Fruit fly (Drosophila melanogaster) whole organism, embryonic: ENCODE data around the gene CG45078.

Experiments used
- Bgb ChIP-seq: fragments of 200-800 bp; sonication (Bioruptor generic); IDR thresholded peaks from 2 replicates; pipeline ENCODE4 v1.3.6; 2022; ENCODE audit warnings: missing biosample characterization, missing genetic modification characterization; ENCODE audit not compliant: partially characterized antibody
- CG10543 ChIP-seq: fragments of 200-800 bp; sonication (Bioruptor generic); optimal IDR thresholded peaks from 3 replicates; lab custom pipeline; 2017; ENCODE audit warnings: missing biosample characterization, mild to moderate bottlenecking, missing genetic modification characterization, moderate library complexity
- CG10979 ChIP-seq: fragments of 200-800 bp; sonication (Bioruptor generic); optimal IDR thresholded peaks from 2 replicates; lab custom pipeline; 2018; ENCODE audit warnings: missing biosample characterization, mild to moderate bottlenecking, missing genetic modification characterization, moderate library complexity
- CG11723 ChIP-seq: fragments of 200-800 bp; sonication (Bioruptor generic); optimal IDR thresholded peaks from 2 replicates; lab custom pipeline; 2017; ENCODE audit warnings: missing biosample characterization, mild to moderate bottlenecking, missing genetic modification characterization
- CG12071 ChIP-seq: fragments of 200-800 bp; sonication (Bioruptor generic); optimal IDR thresholded peaks from 3 replicates; lab custom pipeline; 2018; ENCODE audit warnings: missing biosample characterization, mild to moderate bottlenecking, missing genetic modification characterization
- CG12104 ChIP-seq: fragments of 200-800 bp; sonication (Bioruptor generic); optimal IDR thresholded peaks from 3 replicates; lab custom pipeline; 2016; ENCODE audit warnings: missing biosample characterization, missing genetic modification characterization
- CG12299 ChIP-seq: fragments of 200-800 bp; sonication (Bioruptor generic); optimal IDR thresholded peaks from 2 replicates; lab custom pipeline; 2018; ENCODE audit warnings: missing biosample characterization, mild to moderate bottlenecking, missing genetic modification characterization
- CG1233 ChIP-seq: fragments of 200-800 bp; sonication (Bioruptor generic); optimal IDR thresholded peaks from 4 replicates; lab custom pipeline; 2018; ENCODE audit warnings: missing biosample characterization, mild to moderate bottlenecking, missing genetic modification characterization
- CG13123 ChIP-seq: fragments of 200-800 bp; sonication (Bioruptor generic); optimal IDR thresholded peaks from 2 replicates; lab custom pipeline; 2016; ENCODE audit warnings: missing biosample characterization, missing genetic modification characterization
- CG13424 ChIP-seq: fragments of 200-800 bp; sonication (Bioruptor generic); optimal IDR thresholded peaks from 2 replicates; lab custom pipeline; 2019; ENCODE audit warnings: missing biosample characterization, mild to moderate bottlenecking, missing genetic modification characterization, moderate library complexity
- CG14860 ChIP-seq: fragments of 200-800 bp; sonication (Bioruptor generic); IDR thresholded peaks from 3 replicates; pipeline ENCODE4 v1.3.6; 2022; ENCODE audit warnings: missing biosample characterization, missing genetic modification characterization; ENCODE audit not compliant: partially characterized antibody
- CG15696 ChIP-seq: fragments of 200-800 bp; sonication (Bioruptor generic); optimal IDR thresholded peaks from 2 replicates; lab custom pipeline; 2019; ENCODE audit warnings: missing biosample characterization, mild to moderate bottlenecking, missing genetic modification characterization, moderate library complexity
- CG17912 ChIP-seq: fragments of 200-800 bp; sonication (Bioruptor generic); optimal IDR thresholded peaks from 2 replicates; lab custom pipeline; 2018; ENCODE audit warnings: missing biosample characterization, mild to moderate bottlenecking, missing genetic modification characterization
- CG2889 ChIP-seq: fragments of 200-800 bp; sonication (Bioruptor generic); IDR thresholded peaks from 3 replicates; pipeline ENCODE4 v1.3.6; 2022; ENCODE audit warnings: missing biosample characterization, missing genetic modification characterization
- CG30403 ChIP-seq: fragments of 200-800 bp; sonication (Bioruptor generic); optimal IDR thresholded peaks from 3 replicates; lab custom pipeline; 2016; ENCODE audit warnings: missing biosample characterization, missing genetic modification characterization
- CG4617 ChIP-seq: fragments of 200-800 bp; sonication (Bioruptor generic); optimal IDR thresholded peaks from 3 replicates; lab custom pipeline; 2016; ENCODE audit warnings: missing biosample characterization, missing genetic modification characterization, borderline replicate concordance
- CG9215 ChIP-seq: fragments of 200-800 bp; sonication (Bioruptor generic); IDR thresholded peaks from 2 replicates; pipeline ENCODE4 v1.3.6; 2022; ENCODE audit warnings: missing biosample characterization, missing genetic modification characterization
- Dip3 ChIP-seq: fragments of 200-800 bp; sonication (Bioruptor generic); optimal IDR thresholded peaks from 3 replicates; lab custom pipeline; 2016; ENCODE audit warnings: missing biosample characterization, missing genetic modification characterization
- HLH3B ChIP-seq: fragments of 200-800 bp; sonication (Bioruptor generic); IDR thresholded peaks from 2 replicates; pipeline ENCODE4 v1.3.6; 2022; ENCODE audit warnings: missing biosample characterization, missing genetic modification characterization
- Kr ChIP-seq: fragments of 200-800 bp; sonication (Bioruptor generic); optimal IDR thresholded peaks from 2 replicates; lab custom pipeline; 2017; ENCODE audit warnings: missing biosample characterization, mild to moderate bottlenecking, missing genetic modification characterization
- Mes4 ChIP-seq: fragments of 200-800 bp; sonication (Bioruptor generic); optimal IDR thresholded peaks from 2 replicates; lab custom pipeline; 2016; ENCODE audit warnings: missing biosample characterization, missing genetic modification characterization
- Mrtf ChIP-seq: fragments of 200-800 bp; sonication (Bioruptor generic); IDR thresholded peaks from 3 replicates; pipeline ENCODE4 v1.3.6; 2022; ENCODE audit warnings: missing biosample characterization, missing genetic modification characterization
- Oaz ChIP-seq: fragments of 200-800 bp; sonication (Bioruptor generic); IDR thresholded peaks from 2 replicates; pipeline ENCODE4 v1.3.6; 2022; ENCODE audit warnings: missing biosample characterization, missing genetic modification characterization
- Ptx1 ChIP-seq: fragments of 200-800 bp; sonication (Bioruptor generic); IDR thresholded peaks from 2 replicates; pipeline ENCODE4 v1.3.6; 2022; ENCODE audit warnings: missing biosample characterization, missing genetic modification characterization
- Spps ChIP-seq: fragments of 200-800 bp; sonication (Bioruptor generic); optimal IDR thresholded peaks from 2 replicates; lab custom pipeline; 2018; ENCODE audit warnings: missing biosample characterization, mild to moderate bottlenecking, missing genetic modification characterization
- Sry-β ChIP-seq: fragments of 200-800 bp; sonication (Bioruptor generic); optimal IDR thresholded peaks from 2 replicates; lab custom pipeline; 2018; ENCODE audit warnings: missing biosample characterization, mild to moderate bottlenecking, missing genetic modification characterization, moderate library complexity
- Ssrp ChIP-seq: fragments of 200-800 bp; sonication (Bioruptor generic); optimal IDR thresholded peaks from 2 replicates; lab custom pipeline; 2018; ENCODE audit warnings: missing biosample characterization, mild to moderate bottlenecking, missing genetic modification characterization, moderate library complexity
- al ChIP-seq: fragments of 200-800 bp; sonication (Bioruptor generic); IDR thresholded peaks from 2 replicates; pipeline ENCODE4 v1.3.6; 2022; ENCODE audit warnings: missing biosample characterization, missing genetic modification characterization
- ase ChIP-seq: fragments of 200-800 bp; sonication (Bioruptor generic); IDR thresholded peaks from 3 replicates; pipeline ENCODE4 v1.3.6; 2022; ENCODE audit warnings: missing biosample characterization, missing genetic modification characterization
- danr ChIP-seq: fragments of 200-800 bp; sonication (Bioruptor generic); IDR thresholded peaks from 2 replicates; pipeline ENCODE4 v1.3.6; 2022; ENCODE audit warnings: missing biosample characterization, missing genetic modification characterization
- dati ChIP-seq: fragments of 200-800 bp; sonication (Bioruptor generic); IDR thresholded peaks from 2 replicates; pipeline ENCODE4 v1.3.6; 2022; ENCODE audit warnings: missing biosample characterization, missing genetic modification characterization
- dm ChIP-seq: fragments of 200-800 bp; sonication (Bioruptor generic); optimal IDR thresholded peaks from 3 replicates; lab custom pipeline; 2016; ENCODE audit warnings: missing biosample characterization, missing genetic modification characterization
- fd96Cb ChIP-seq: fragments of 200-800 bp; sonication (Bioruptor generic); optimal IDR thresholded peaks from 2 replicates; lab custom pipeline; 2018; ENCODE audit warnings: missing biosample characterization, mild to moderate bottlenecking, missing genetic modification characterization, moderate library complexity
- jing ChIP-seq: fragments of 200-800 bp; sonication (Bioruptor generic); optimal IDR thresholded peaks from 2 replicates; lab custom pipeline; 2018; ENCODE audit warnings: missing biosample characterization, mild to moderate bottlenecking, missing genetic modification characterization
- jumu ChIP-seq: fragments of 200-800 bp; sonication (Bioruptor generic); optimal IDR thresholded peaks from 3 replicates; lab custom pipeline; 2016; ENCODE audit warnings: missing biosample characterization, missing genetic modification characterization
- ken ChIP-seq: fragments of 200-800 bp; sonication (Bioruptor generic); IDR thresholded peaks from 3 replicates; pipeline ENCODE4 v1.3.6; 2022; ENCODE audit warnings: missing biosample characterization, missing genetic modification characterization
- knrl ChIP-seq: fragments of 200-800 bp; sonication (Bioruptor generic); IDR thresholded peaks from 3 replicates; pipeline ENCODE4 v1.3.6; 2022; ENCODE audit warnings: missing biosample characterization, missing genetic modification characterization; ENCODE audit not compliant: partially characterized antibody
- nerfin-1 ChIP-seq: fragments of 200-800 bp; sonication (Bioruptor generic); optimal IDR thresholded peaks from 3 replicates; lab custom pipeline; 2019; ENCODE audit warnings: missing biosample characterization, mild to moderate bottlenecking, missing genetic modification characterization, moderate library complexity
- onecut ChIP-seq: fragments of 200-800 bp; sonication (Bioruptor generic); IDR thresholded peaks from 2 replicates; pipeline ENCODE4 v1.3.6; 2022; ENCODE audit warnings: missing biosample characterization, missing genetic modification characterization
- prd ChIP-seq, 3 experiments: fragments of >200 bp in 2 of 3; fragments of 200-800 bp in 1 of 3; sonication (Bioruptor generic) in 1 of 3; optimal IDR thresholded peaks in 2 of 3; IDR thresholded peaks in 1 of 3; 2 replicates in 2 of 3; 3 replicates in 1 of 3; pipeline versions ENCODE4 v1.3.6 to Lab custom; 2017 to 2022; ENCODE audit warnings: missing biosample characterization in 1 of 3, missing genetic modification characterization in 1 of 3
- psq ChIP-seq: fragments of 200-800 bp; sonication (Bioruptor generic); optimal IDR thresholded peaks from 2 replicates; lab custom pipeline; 2017; ENCODE audit warnings: missing biosample characterization, missing genetic modification characterization
- sisA ChIP-seq: fragments of 200-800 bp; sonication (Bioruptor generic); IDR thresholded peaks from 2 replicates; pipeline ENCODE4 v1.3.6; 2022; ENCODE audit warnings: missing biosample characterization, missing genetic modification characterization
- sr ChIP-seq: fragments of 200-800 bp; sonication (Bioruptor generic); IDR thresholded peaks from 3 replicates; pipeline ENCODE4 v1.3.6; 2022; ENCODE audit warnings: missing biosample characterization, missing genetic modification characterization
- ssp ChIP-seq: fragments of 200-800 bp; sonication (Bioruptor generic); IDR thresholded peaks from 2 replicates; pipeline ENCODE4 v1.3.6; 2022; ENCODE audit warnings: missing biosample characterization, missing genetic modification characterization
- sug ChIP-seq: fragments of 200-800 bp; optimal IDR thresholded peaks from 2 replicates; lab custom pipeline; 2019; ENCODE audit warnings: missing biosample characterization, mild to moderate bottlenecking, missing genetic modification characterization, moderate library complexity
- wek ChIP-seq: fragments of 200-800 bp; sonication (Bioruptor generic); optimal IDR thresholded peaks from 3 replicates; lab custom pipeline; 2018; ENCODE audit warnings: missing biosample characterization, mild to moderate bottlenecking, missing genetic modification characterization, moderate library complexity
- wor ChIP-seq: fragments of 200-800 bp; sonication (Bioruptor generic); IDR thresholded peaks from 2 replicates; pipeline ENCODE4 v1.3.6; 2022; ENCODE audit warnings: missing biosample characterization, missing genetic modification characterization
- zen ChIP-seq: fragments of 200-800 bp; sonication (Bioruptor generic); optimal IDR thresholded peaks from 3 replicates; lab custom pipeline; 2018; ENCODE audit warnings: missing biosample characterization, mild to moderate bottlenecking, missing genetic modification characterization, moderate library complexity

Gene CG45078

DNA sequence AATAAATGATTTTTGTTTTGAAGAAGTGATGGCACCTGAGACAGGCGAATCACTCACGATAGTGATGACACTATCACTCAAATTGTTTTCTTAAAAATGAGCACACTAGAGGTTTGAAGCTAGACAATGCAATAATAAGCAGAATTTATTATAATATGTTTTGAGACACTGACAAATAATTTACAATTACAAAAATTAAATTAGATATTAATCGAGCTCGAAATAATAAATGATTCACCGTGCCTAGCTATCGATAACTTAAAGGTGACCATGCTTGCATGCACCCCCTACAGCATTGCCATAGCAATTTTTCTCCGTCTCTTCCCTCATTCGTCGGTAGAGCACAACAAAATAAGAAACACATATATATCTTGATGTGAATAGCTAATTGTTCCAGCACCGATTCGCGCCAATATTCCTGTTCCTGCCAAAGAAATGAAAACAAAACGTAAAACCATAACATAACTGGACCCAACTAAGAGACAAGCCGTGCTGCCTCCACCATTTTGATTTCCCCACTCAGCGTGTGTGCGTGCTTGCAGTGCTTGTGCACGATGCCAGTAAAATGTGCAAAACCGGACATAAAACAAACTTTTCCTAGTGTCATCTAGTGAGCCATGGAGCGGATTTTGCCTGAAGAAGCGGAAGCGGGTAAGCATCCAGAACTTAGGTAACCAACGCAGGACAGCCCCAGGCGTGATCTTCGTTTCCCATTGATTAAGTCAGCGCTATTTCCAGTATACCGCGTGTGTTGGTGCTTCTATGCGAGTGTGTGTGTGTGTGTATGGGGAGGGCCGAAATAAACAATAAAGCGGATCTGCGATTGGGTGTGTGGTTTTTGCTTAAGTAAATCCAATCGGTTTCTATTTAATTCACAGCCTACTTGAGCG is 16.0 kb downstream of the CG45078 start, which contains the start of the genes MED7 and Cap-H2 (continued):
- TF ChIP-seq prd (optimal IDR thresholded peaks at IDR 0.05; lab: Kevin White, UChicago), result no peak
- peak; percentile 93 for TF ChIP-seq prd (GFP tag; IDR thresholded peaks at IDR 0.05; lab: Robert Waterston, UW)
- TF ChIP-seq dm (GFP tag; lab: Kevin White, UChicago), result peak; percentile 70
- TF ChIP-seq CG10979 (tag; lab: Kevin White, UChicago), result peak; percentile 67
- TF ChIP-seq Dip3 (GFP tag; lab: Kevin White, UChicago), result peak; percentile 71
- TF ChIP-seq ase (GFP tag; lab: Robert Waterston, UW), result peak; percentile 79; the same call in 2 of the 3 replicates
- TF ChIP-seq sisA (GFP tag; lab: Robert Waterston, UW), result peak; percentile 87
- TF ChIP-seq Ssrp (tag; lab: Kevin White, UChicago), result peak; percentile 79
- TF ChIP-seq psq, result peak; percentile 97
- TF ChIP-seq CG13424 (tag; lab: Kevin White, UChicago), result peak; percentile 86
- no peak for TF ChIP-seq CG12071 (GFP tag; lab: Kevin White, UChicago)
- TF ChIP-seq sug, result peak; percentile 89
- peak; percentile 70; the same call in 1 of the 3 replicates for TF ChIP-seq Mrtf (GFP tag; lab: Robert Waterston, UW)
- TF ChIP-seq CG13123 (GFP tag; lab: Kevin White, UChicago), result peak; percentile 78
- no peak for TF ChIP-seq Sry-β (GFP tag; lab: Kevin White, UChicago)
- peak; percentile 29 for TF ChIP-seq jing (GFP tag; lab: Kevin White, UChicago)
- TF ChIP-seq Ptx1 (GFP tag; lab: Robert Waterston, UW), result peak; percentile 89
- TF ChIP-seq Spps, result peak; percentile 61
- no peak for TF ChIP-seq Kr
- TF ChIP-seq CG17912, result no peak
- TF ChIP-seq CG9215 (GFP tag; lab: Robert Waterston, UW), result peak; percentile 100
- TF ChIP-seq Bgb (GFP tag; lab: Robert Waterston, UW), result peak; percentile 95
- TF ChIP-seq ssp (GFP tag; lab: Robert Waterston, UW), result peak; percentile 75
- peak; percentile 50 for TF ChIP-seq CG11723
- TF ChIP-seq CG12104 (GFP tag; lab: Kevin White, UChicago), result peak; percentile 32
- peak; percentile 100 for TF ChIP-seq knrl (GFP tag; lab: Robert Waterston, UW)
- TF ChIP-seq nerfin-1 (tag; lab: Kevin White, UChicago), result peak; percentile 75
- peak; percentile 85 for TF ChIP-seq zen
- no peak for TF ChIP-seq wek (GFP tag; lab: Kevin White, UChicago)
- TF ChIP-seq onecut (GFP tag; lab: Robert Waterston, UW), result peak; percentile 30; the same call in 1 of the 2 replicates
- TF ChIP-seq CG14860 (GFP tag; lab: Robert Waterston, UW), result peak; percentile 99
- peak; percentile 27 for TF ChIP-seq CG10543 (GFP tag; lab: Kevin White, UChicago)
- 0 out of 2 replicates have a peak, but pooled peaks have one; percentile 41 for TF ChIP-seq danr (GFP tag; lab: Robert Waterston, UW)
- TF ChIP-seq CG1233 (GFP tag; lab: Kevin White, UChicago), result peak; percentile 59
- peak; percentile 87 for TF ChIP-seq ken (GFP tag; lab: Robert Waterston, UW)
- TF ChIP-seq jumu, result peak; percentile 72
- TF ChIP-seq Oaz (GFP tag; lab: Robert Waterston, UW), result peak; percentile 62; the same call in 1 of the 2 replicates
- peak; percentile 67 for TF ChIP-seq fd96Cb
- TF ChIP-seq Mes4 (GFP tag; lab: Kevin White, UChicago), result peak; percentile 53
- TF ChIP-seq HLH3B (GFP tag; lab: Robert Waterston, UW), result peak; percentile 73
- TF ChIP-seq CG15696 (tag; lab: Kevin White, UChicago), result peak; percentile 84
- TF ChIP-seq CG12299 (tag; lab: Kevin White, UChicago), result peak; percentile 47
- TF ChIP-seq sr (GFP tag; lab: Robert Waterston, UW), result no peak
- TF ChIP-seq CG2889 (GFP tag; lab: Robert Waterston, UW), result peak; percentile 62; the same call in 1 of the 3 replicates
- peak; percentile 82 for TF ChIP-seq al (GFP tag; lab: Robert Waterston, UW)
- 0 out of 2 replicates have a peak, but pooled peaks have one; percentile 18 for TF ChIP-seq dati
- TF ChIP-seq wor, result peak; percentile 59
- TF ChIP-seq CG30403, result peak; percentile 91
- TF ChIP-seq CG4617 (GFP tag; lab: Kevin White, UChicago), result peak; percentile 98
